Worm (Caenorhabditis elegans) whole organism, L4/young adult: ENCODE results near the gene Y59H11AM.1.

Experiments
- W03F9.2 ChIP-seq: fragments of 150-350 bp; optimal IDR thresholded peaks from 2 replicates; lab custom pipeline; 2014; ENCODE audit warnings: missing biosample characterization, missing genetic modification characterization
- dao-5 ChIP-seq: sonication (generic microtip); optimal IDR thresholded peaks from 2 replicates; lab custom pipeline; 2016; ENCODE audit warnings: missing genotype, missing genetic modification characterization, moderate library complexity, missing compliant biosample characterization
- him-1 ChIP-seq: sonication (generic microtip); optimal IDR thresholded peaks from 2 replicates; lab custom pipeline; 2016; ENCODE audit warnings: missing genotype, missing genetic modification reagents, missing genetic modification characterization, missing compliant biosample characterization

Gene Y59H11AM.1

ce11 chrIV:8539645-8540044 is 31.6 kb upstream of the Y59H11AM.1 start:
- no peak for TF ChIP-seq dao-5
- no peak for TF ChIP-seq him-1
- TF ChIP-seq W03F9.2 (tag; lab: Kevin White, UChicago), result no peak

- no peak for TF ChIP-seq him-1
- TF ChIP-seq W03F9.2 (tag; lab: Kevin White, UChicago), result no peak
- no peak for TF ChIP-seq dao-5
Measured at ce11 chrIV:8540268-8540667, 31.0 kb upstream of the Y59H11AM.1 start.

- TF ChIP-seq W03F9.2 (tag; lab: Kevin White, UChicago) (no peak), dao-5 (no peak), him-1 (no peak)
Measured at ce11 chrIV:8542272-8542671, 29.0 kb upstream of the Y59H11AM.1 start.

DNA sequence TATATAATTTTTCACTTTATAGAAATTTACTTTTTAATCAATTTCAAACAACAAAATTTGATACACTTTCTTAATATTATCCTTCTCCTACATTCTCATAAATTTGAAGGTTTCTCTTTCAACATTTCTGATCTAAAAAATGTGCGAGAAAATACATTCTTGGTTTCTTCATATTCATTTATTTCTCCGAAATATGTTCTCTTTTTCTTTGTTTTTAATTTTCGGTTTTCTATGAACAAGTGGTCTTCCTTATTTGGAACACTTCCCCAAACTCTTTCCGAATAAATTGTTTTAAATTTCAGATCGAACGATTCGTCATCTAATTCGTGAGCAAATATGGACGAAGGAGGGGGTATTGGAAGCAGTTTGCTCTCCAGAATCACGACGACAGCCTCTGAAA is 12.1 kb upstream of the Y59H11AM.1 start, which contains the start of gene npr-22:
Gene npr-22, plus strand, starts transcription at position 301 of the 400 bp plus-strand sequence.
- TF ChIP-seq dao-5, result no peak

ce11 chrIV:8570253-8570652 is 985 bp upstream of the Y59H11AM.1 start, which contains the start of gene Y59H11AM.4:
TSS of gene Y59H11AM.4 (minus strand) at chrIV:8570353.
- no peak for TF ChIP-seq dao-5
- TF ChIP-seq him-1, result no peak
- no peak for TF ChIP-seq W03F9.2 (tag; lab: Kevin White, UChicago)

DNA sequence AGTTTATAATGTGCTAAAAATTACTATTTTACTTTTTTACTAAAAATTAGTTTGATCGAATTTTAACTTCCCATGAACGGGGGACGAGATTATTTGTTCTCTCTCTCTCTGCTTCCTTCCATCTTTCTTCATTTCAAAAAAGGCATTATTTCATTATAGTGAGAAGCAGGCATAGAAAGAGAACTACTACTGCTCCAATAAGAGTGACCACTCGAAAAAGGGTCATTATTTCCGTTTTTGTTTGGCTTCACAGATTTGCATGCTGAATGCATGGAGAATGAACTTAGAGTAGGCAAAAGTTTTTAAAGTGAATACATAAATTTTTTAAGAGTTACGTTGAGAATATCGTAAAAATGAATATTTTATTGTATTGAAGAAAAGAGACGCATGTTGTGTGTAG is 519 bp upstream of the Y59H11AM.1 start:
- no peak for TF ChIP-seq W03F9.2 (tag; lab: Kevin White, UChicago)
- TF ChIP-seq dao-5, result no peak
- TF ChIP-seq him-1, result no peak

ce11 chrIV:8585076-8586033 is 14.1 kb downstream of the Y59H11AM.1 start, which contains the start of gene catp-7:
TSS of gene catp-7 (plus strand) at chrIV:8585983.
- no peak for TF ChIP-seq W03F9.2 (tag; lab: Kevin White, UChicago)
- TF ChIP-seq him-1, result no peak
- no peak for TF ChIP-seq dao-5

DNA sequence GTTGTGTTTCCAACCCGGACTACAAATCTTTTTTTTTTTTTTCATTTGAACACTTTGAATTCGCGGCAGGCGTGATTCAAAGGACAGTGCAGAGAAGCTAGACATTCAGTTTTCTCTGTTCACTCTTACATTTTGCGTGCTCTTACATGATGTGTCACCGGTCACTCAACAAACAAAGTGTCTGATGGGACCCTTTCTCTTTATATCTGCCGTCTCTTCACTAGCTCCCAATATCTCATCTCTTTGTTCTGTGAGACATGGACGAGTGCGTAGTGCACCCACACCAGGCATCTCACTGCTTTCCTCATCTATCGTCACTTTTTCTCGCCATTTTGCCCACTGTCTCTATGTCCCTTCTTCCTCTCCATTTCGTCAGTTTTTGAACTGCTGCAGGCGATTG is 15.8 kb downstream of the Y59H11AM.1 start:
- TF ChIP-seq dao-5, result no peak
- no peak for TF ChIP-seq him-1
- no peak for TF ChIP-seq W03F9.2 (tag; lab: Kevin White, UChicago)

DNA sequence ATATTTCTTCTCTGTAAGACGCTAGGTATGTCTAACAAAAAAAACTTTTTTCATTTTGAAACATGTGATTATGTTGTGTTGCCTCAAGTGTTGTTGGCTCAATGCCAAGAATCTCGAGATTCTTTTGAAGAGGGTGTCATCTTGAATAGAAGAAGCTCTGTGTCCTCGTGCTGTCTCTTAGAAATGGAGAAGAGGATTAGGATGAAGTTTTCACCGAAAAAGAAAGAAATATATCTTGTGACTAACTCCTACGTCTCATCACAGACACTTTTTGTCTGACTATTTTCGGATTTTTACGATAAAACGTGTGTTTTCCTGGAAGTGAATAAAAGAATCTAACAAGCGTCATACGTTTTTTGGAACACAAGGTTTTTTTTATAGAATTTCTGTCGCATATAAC is 16.4 kb downstream of the Y59H11AM.1 start:
- TF ChIP-seq W03F9.2 (tag; lab: Kevin White, UChicago) (no peak), him-1 (no peak), dao-5 (no peak)

- TF ChIP-seq him-1 (no peak), W03F9.2 (tag; lab: Kevin White, UChicago) (no peak), dao-5 (no peak)
Measured at ce11 chrIV:8595317-8595716, 24.1 kb downstream of the Y59H11AM.1 start, which contains the start of gene Y59H11AR.3. TSS of gene Y59H11AR.3 (minus strand) at chrIV:8595417.

ce11 chrIV:8595767-8596166 is 24.5 kb downstream of the Y59H11AM.1 start, which contains the start of gene clec-181:
TSS of gene clec-181 (plus strand) at chrIV:8596067.
- TF ChIP-seq him-1, result no peak
- no peak for TF ChIP-seq dao-5
- TF ChIP-seq W03F9.2 (tag; lab: Kevin White, UChicago), result no peak

- TF ChIP-seq W03F9.2 (tag; lab: Kevin White, UChicago), result no peak
- TF ChIP-seq him-1, result no peak
- TF ChIP-seq dao-5, result no peak
Measured at ce11 chrIV:8597504-8597903, 26.3 kb downstream of the Y59H11AM.1 start.

- TF ChIP-seq him-1 (no peak), W03F9.2 (tag; lab: Kevin White, UChicago) (no peak), dao-5 (no peak)
Measured at ce11 chrIV:8600712-8601330, 29.6 kb downstream of the Y59H11AM.1 start, which contains the start of gene Y59H11AR.4. TSS of gene Y59H11AR.4 (minus strand) at chrIV:8600762.

DNA sequence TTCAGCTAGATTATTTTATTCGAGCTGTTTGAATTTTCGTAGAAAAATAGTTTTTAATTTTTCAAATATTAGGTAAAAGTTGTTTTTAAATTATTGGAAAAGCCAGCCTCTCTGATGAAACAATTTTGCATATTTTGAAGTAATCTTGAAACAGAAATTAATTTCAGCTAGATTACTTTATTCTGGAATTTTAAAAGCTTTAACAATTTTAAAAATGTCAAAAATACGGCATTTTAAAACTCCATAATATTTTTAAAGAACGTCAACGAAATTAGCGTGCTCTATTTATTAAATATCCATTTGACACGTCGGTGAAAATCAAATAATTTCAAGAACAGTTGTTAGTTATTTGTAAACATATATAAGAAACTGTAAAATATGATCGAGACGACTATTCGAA is 31.6 kb downstream of the Y59H11AM.1 start, which contains the start of gene Y59H11AR.10:
Gene Y59H11AR.10, plus strand, starts transcription at position 301 of the 400 bp plus-strand sequence.
- TF ChIP-seq W03F9.2 (tag; lab: Kevin White, UChicago) (no peak), him-1 (no peak), dao-5 (no peak)

- TF ChIP-seq him-1, result no peak
- no peak for TF ChIP-seq W03F9.2 (tag; lab: Kevin White, UChicago)
- no peak for TF ChIP-seq dao-5
Measured at ce11 chrIV:8605217-8605616, 34.0 kb downstream of the Y59H11AM.1 start.
